Fruit fly (Drosophila melanogaster): ENCODE data around the gene Atg101.

dm6 chrX:18774818-18775343, 16.6 kb upstream of the Atg101 start, which contains the start of gene CG6891:
- TF ChIP-seq CG34367 (tag; optimal IDR thresholded peaks at IDR 0.05) (no peak), CG14655 (GFP tag; optimal IDR thresholded peaks at IDR 0.05) (peak; percentile 70), CG10348 (GFP tag; IDR thresholded peaks at IDR 0.05) (no peak), CG8301 (tag; optimal IDR thresholded peaks at IDR 0.05) (peak; percentile 47), fd96Ca (GFP tag; IDR thresholded peaks at IDR 0.05) (peak; percentile 67; the same call in 2 of the 3 replicates), CG15710 (tag; optimal IDR thresholded peaks at IDR 0.05) (peak; percentile 27), CG32121 (GFP tag; IDR thresholded peaks at IDR 0.05) (peak; percentile 70), rn (GFP tag; IDR thresholded peaks at IDR 0.05) (no peak), CG9948 (tag; optimal IDR thresholded peaks at IDR 0.05) (peak; percentile 18), CG4496 (GFP tag; IDR thresholded peaks at IDR 0.05) (peak; percentile 78), D1 (tag; optimal IDR thresholded peaks at IDR 0.05) (no peak), EcR (GFP tag; optimal IDR thresholded peaks at IDR 0.05) (peak; percentile 76)

All from whole organism, pupa.